Worm (Caenorhabditis elegans): Measurements from ENCODE around the gene B0024.15.
A peak's percentile ranks its signal among the peaks of the same experiment; 100 is the strongest.

B0024.15 gene

ce11 chrV:10320101-10320761 is 30.4 kb downstream of the B0024.15 start, which contains the start of the genes gna-1 and B0024.13:
gna-1 (minus strand) TSS chrV:10320151.
B0024.13 (plus strand) TSS chrV:10320711.
- TF ChIP-seq pqm-1 (tag; optimal IDR thresholded peaks at IDR 0.05) = no peak
- TF ChIP-seq unc-42 (tag; optimal IDR thresholded peaks at IDR 0.05) = peak; percentile 54
- peak; percentile 66 for TF ChIP-seq zip-5 (tag; optimal IDR thresholded peaks at IDR 0.05)
- TF ChIP-seq C08G9.2 (tag; optimal IDR thresholded peaks at IDR 0.05) = peak; percentile 82
- TF ChIP-seq nhr-232 (tag; optimal IDR thresholded peaks at IDR 0.05) = no peak
- TF ChIP-seq tbx-7 (tag; optimal IDR thresholded peaks at IDR 0.05) = peak; percentile 60
- TF ChIP-seq ceh-2 (tag; optimal IDR thresholded peaks at IDR 0.05) = peak; percentile 76
- TF ChIP-seq odd-2 (tag; optimal IDR thresholded peaks at IDR 0.05) = no peak
- TF ChIP-seq ceh-31 (tag; optimal IDR thresholded peaks at IDR 0.05) = peak; percentile 89
- peak; percentile 2 for TF ChIP-seq lim-6 (tag; optimal IDR thresholded peaks at IDR 0.05)
- TF ChIP-seq ets-4 (tag; optimal IDR thresholded peaks at IDR 0.05) = peak; percentile 22
- TF ChIP-seq tbx-2 (tag; optimal IDR thresholded peaks at IDR 0.05) = peak; percentile 63
- TF ChIP-seq unc-86 (tag; optimal IDR thresholded peaks at IDR 0.05) = no peak

- TF ChIP-seq ceh-2 (tag; optimal IDR thresholded peaks at IDR 0.05) (no peak), K09A11.1 (tag; optimal IDR thresholded peaks at IDR 0.05; ENCODE audit: insufficient read depth) (no peak), che-1 (tag; optimal IDR thresholded peaks at IDR 0.05) (no peak), ceh-30 (tag; optimal IDR thresholded peaks at IDR 0.05) (no peak), elt-2 (tag; optimal IDR thresholded peaks at IDR 0.05) (no peak), gmeb-2 (tag; optimal IDR thresholded peaks at IDR 0.05) (no peak), ceh-45 (GFP tag; IDR thresholded peaks at IDR 0.05) (no peak), ceh-31 (tag; optimal IDR thresholded peaks at IDR 0.05) (no peak), pag-3 (tag; optimal IDR thresholded peaks at IDR 0.05; ENCODE audit: borderline replicate concordance) (no peak), syd-9 (tag; optimal IDR thresholded peaks at IDR 0.05) (no peak)
Measured at ce11 chrV:10323537-10323936, 33.7 kb downstream of the B0024.15 start.

- TF ChIP-seq ceh-6 (GFP tag; optimal IDR thresholded peaks at IDR 0.05) (no peak), nhr-232 (tag; optimal IDR thresholded peaks at IDR 0.05) (no peak), tbx-7 (tag; optimal IDR thresholded peaks at IDR 0.05) (no peak), dve-1 (tag; optimal IDR thresholded peaks at IDR 0.05) (no peak), hlh-30 (tag; optimal IDR thresholded peaks at IDR 0.05; ENCODE audit: insufficient read depth) (no peak), K02D7.2 (tag; optimal IDR thresholded peaks at IDR 0.05) (no peak), syd-9 (tag; optimal IDR thresholded peaks at IDR 0.05) (no peak), sox-4 (tag; optimal IDR thresholded peaks at IDR 0.05) (no peak), ceh-14 (tag; optimal IDR thresholded peaks at IDR 0.05) (no peak), C38D4.7 (GFP tag; optimal IDR thresholded peaks at IDR 0.05) (no peak), hlh-6 (tag; optimal IDR thresholded peaks at IDR 0.05) (no peak), fkh-10 (GFP tag; optimal IDR thresholded peaks at IDR 0.05) (no peak), ceh-31 (tag; optimal IDR thresholded peaks at IDR 0.05) (no peak), unc-55 (GFP tag; optimal IDR thresholded peaks at IDR 0.05) (no peak), hlh-13 (GFP tag; optimal IDR thresholded peaks at IDR 0.05) (no peak), T23F11.4 (GFP tag; optimal IDR thresholded peaks at IDR 0.05) (no peak), dmd-4 (tag; optimal IDR thresholded peaks at IDR 0.05; ENCODE audit: borderline replicate concordance) (no peak), nfya-1 (tag; optimal IDR thresholded peaks at IDR 0.05) (no peak), ref-2 (tag; optimal IDR thresholded peaks at IDR 0.05) (no peak)
Measured at ce11 chrV:10328080-10328479, 38.2 kb downstream of the B0024.15 start.

- no peak for TF ChIP-seq nhr-232 (tag; optimal IDR thresholded peaks at IDR 0.05)
- TF ChIP-seq hlh-8 (tag; optimal IDR thresholded peaks at IDR 0.05) = no peak
- no peak for TF ChIP-seq ttx-3 (tag; optimal IDR thresholded peaks at IDR 0.05)
- no peak for TF ChIP-seq K09A11.1 (tag; optimal IDR thresholded peaks at IDR 0.05; ENCODE audit: insufficient read depth)
- no peak for TF ChIP-seq pag-3 (tag; optimal IDR thresholded peaks at IDR 0.05; ENCODE audit: borderline replicate concordance)
- TF ChIP-seq pax-1 (tag; optimal IDR thresholded peaks at IDR 0.05) = no peak
- TF ChIP-seq ceh-9 (tag; optimal IDR thresholded peaks at IDR 0.05) = no peak
- no peak for TF ChIP-seq C38D4.7 (GFP tag; optimal IDR thresholded peaks at IDR 0.05)
Measured at ce11 chrV:10332012-10332411, 42.2 kb downstream of the B0024.15 start, which contains the start of gene crm-1. crm-1 (minus strand) TSS chrV:10332112.

Measured in whole organism, late embryonic.